Fruit fly (Drosophila melanogaster) whole organism, embryonic: ENCODE data around the gene ClC-c.

ENCODE experiments used
- ATbp ChIP-seq: fragments of 200-800 bp; sonication (Bioruptor generic); optimal IDR thresholded peaks from 2 replicates; lab custom pipeline; 2017; ENCODE audit warnings: missing biosample characterization, mild to moderate bottlenecking, missing genetic modification characterization, missing genetic modification reagents
- Adf1 ChIP-seq: fragments of 200-800 bp; sonication (Bioruptor generic); IDR thresholded peaks from 2 replicates; pipeline ENCODE4 v1.3.6; 2022; ENCODE audit warnings: missing biosample characterization, missing genetic modification characterization
- CG10366 ChIP-seq: fragments of 200-800 bp; sonication (Bioruptor generic); IDR thresholded peaks from 2 replicates; pipeline ENCODE4 v1.3.6; 2022; ENCODE audit warnings: missing biosample characterization, missing genetic modification characterization
- CG10979 ChIP-seq: fragments of 200-800 bp; sonication (Bioruptor generic); optimal IDR thresholded peaks from 2 replicates; lab custom pipeline; 2018; ENCODE audit warnings: missing biosample characterization, mild to moderate bottlenecking, missing genetic modification characterization, moderate library complexity
- CG11723 ChIP-seq: fragments of 200-800 bp; sonication (Bioruptor generic); optimal IDR thresholded peaks from 2 replicates; lab custom pipeline; 2017; ENCODE audit warnings: missing biosample characterization, mild to moderate bottlenecking, missing genetic modification characterization
- CG12744 ChIP-seq: fragments of 200-800 bp; sonication (Bioruptor generic); optimal IDR thresholded peaks from 2 replicates; lab custom pipeline; 2016; ENCODE audit warnings: missing biosample characterization, missing genetic modification characterization
- CG15696 ChIP-seq: fragments of 200-800 bp; sonication (Bioruptor generic); optimal IDR thresholded peaks from 2 replicates; lab custom pipeline; 2019; ENCODE audit warnings: missing biosample characterization, mild to moderate bottlenecking, missing genetic modification characterization, moderate library complexity
- CG16813 ChIP-seq: fragments of 200-800 bp; sonication (Bioruptor generic); IDR thresholded peaks from 3 replicates; pipeline ENCODE4 v1.3.6; 2022; ENCODE audit warnings: missing biosample characterization, missing genetic modification characterization; ENCODE audit not compliant: partially characterized antibody
- CG1832 ChIP-seq: fragments of 200-800 bp; sonication (Bioruptor generic); optimal IDR thresholded peaks from 2 replicates; lab custom pipeline; 2017; ENCODE audit warnings: missing biosample characterization, mild to moderate bottlenecking, missing genetic modification characterization, inconsistent platforms
- CG18599 ChIP-seq: fragments of 200-800 bp; sonication (Bioruptor generic); optimal IDR thresholded peaks from 3 replicates; lab custom pipeline; 2017; ENCODE audit warnings: missing biosample characterization, missing genetic modification characterization, mild to moderate bottlenecking, moderate library complexity, missing genetic modification reagents
- CG2129 ChIP-seq: fragments of 200-800 bp; sonication (Bioruptor generic); IDR thresholded peaks from 2 replicates; pipeline ENCODE4 v1.3.6; 2022; ENCODE audit warnings: missing biosample characterization, missing genetic modification characterization; ENCODE audit not compliant: partially characterized antibody
- CG2712 ChIP-seq: fragments of 200-800 bp; optimal IDR thresholded peaks from 3 replicates; lab custom pipeline; 2019; ENCODE audit warnings: missing biosample characterization, mild to moderate bottlenecking, missing genetic modification characterization, moderate library complexity
- CG4404 ChIP-seq: fragments of 200-800 bp; sonication (Bioruptor generic); IDR thresholded peaks from 2 replicates; pipeline ENCODE4 v1.3.6; 2022; ENCODE audit warnings: missing biosample characterization, missing genetic modification characterization
- CG6254 ChIP-seq: fragments of 200-800 bp; sonication (Bioruptor generic); optimal IDR thresholded peaks from 3 replicates; lab custom pipeline; 2017; ENCODE audit warnings: mild to moderate bottlenecking, missing biosample characterization, missing genetic modification reagents, missing genetic modification characterization
- CG6854 ChIP-seq: fragments of 200-800 bp; sonication (Bioruptor generic); optimal IDR thresholded peaks from 3 replicates; lab custom pipeline; 2017; ENCODE audit warnings: missing biosample characterization, mild to moderate bottlenecking, missing genetic modification characterization
- CG7271 ChIP-seq: fragments of 200-800 bp; sonication (Bioruptor generic); optimal IDR thresholded peaks from 2 replicates; lab custom pipeline; 2018; ENCODE audit warnings: missing biosample characterization, mild to moderate bottlenecking, missing genetic modification characterization, moderate library complexity
- CG7745 ChIP-seq: fragments of 200-800 bp; sonication (Bioruptor generic); optimal IDR thresholded peaks from 2 replicates; lab custom pipeline; 2018; ENCODE audit warnings: missing biosample characterization, mild to moderate bottlenecking, missing genetic modification characterization, moderate library complexity
- CG7928 ChIP-seq: fragments of 200-800 bp; sonication (Bioruptor generic); optimal IDR thresholded peaks from 2 replicates; lab custom pipeline; 2017; ENCODE audit warnings: missing biosample characterization, mild to moderate bottlenecking, missing genetic modification characterization
- CG8089 ChIP-seq: fragments of 200-800 bp; sonication (Bioruptor generic); optimal IDR thresholded peaks from 3 replicates; lab custom pipeline; 2016; ENCODE audit warnings: missing biosample characterization, missing genetic modification characterization
- CG8281 ChIP-seq: fragments of 200-800 bp; sonication (Bioruptor generic); optimal IDR thresholded peaks from 2 replicates; lab custom pipeline; 2018; ENCODE audit warnings: missing biosample characterization, mild to moderate bottlenecking, missing genetic modification characterization, moderate library complexity
- CG9609 ChIP-seq: fragments of 200-800 bp; sonication (Bioruptor generic); optimal IDR thresholded peaks from 3 replicates; lab custom pipeline; 2016; ENCODE audit warnings: missing biosample characterization, missing genetic modification characterization
- CG9817 ChIP-seq: fragments of 200-800 bp; sonication (Bioruptor generic); optimal IDR thresholded peaks from 2 replicates; lab custom pipeline; 2018; ENCODE audit warnings: missing biosample characterization, mild to moderate bottlenecking, missing genetic modification characterization, moderate library complexity
- CG9932 ChIP-seq: fragments of 200-800 bp; sonication (Bioruptor generic); IDR thresholded peaks from 2 replicates; pipeline ENCODE4 v1.3.6; 2022; ENCODE audit warnings: missing biosample characterization, missing genetic modification characterization
- Dek ChIP-seq: fragments of 200-800 bp; sonication (Bioruptor generic); optimal IDR thresholded peaks from 3 replicates; lab custom pipeline; 2019; ENCODE audit warnings: missing biosample characterization, mild to moderate bottlenecking, missing genetic modification characterization, moderate library complexity
- Ets97D ChIP-seq: fragments of 200-800 bp; sonication (Bioruptor generic); optimal IDR thresholded peaks from 3 replicates; lab custom pipeline; 2016; ENCODE audit warnings: missing biosample characterization, missing genetic modification characterization
- HHEX ChIP-seq: fragments of 200-800 bp; sonication (Bioruptor generic); optimal IDR thresholded peaks from 3 replicates; lab custom pipeline; 2017; ENCODE audit warnings: missing biosample characterization, mild to moderate bottlenecking, missing genetic modification characterization, missing genetic modification reagents
- HLH3B ChIP-seq: fragments of 200-800 bp; sonication (Bioruptor generic); IDR thresholded peaks from 2 replicates; pipeline ENCODE4 v1.3.6; 2022; ENCODE audit warnings: missing biosample characterization, missing genetic modification characterization
- Hand ChIP-seq: fragments of 200-800 bp; sonication (Bioruptor generic); optimal IDR thresholded peaks from 2 replicates; lab custom pipeline; 2017; ENCODE audit warnings: mild to moderate bottlenecking, missing biosample characterization, missing genetic modification reagents, missing genetic modification characterization
- Hey ChIP-seq: fragments of 200-800 bp; sonication (Bioruptor generic); optimal IDR thresholded peaks from 3 replicates; lab custom pipeline; 2018; ENCODE audit warnings: missing biosample characterization, mild to moderate bottlenecking, missing genetic modification characterization
- Kr ChIP-seq: fragments of 200-800 bp; sonication (Bioruptor generic); optimal IDR thresholded peaks from 2 replicates; lab custom pipeline; 2017; ENCODE audit warnings: missing biosample characterization, mild to moderate bottlenecking, missing genetic modification characterization
- Lhr ChIP-seq: fragments of 200-800 bp; sonication (Bioruptor generic); optimal IDR thresholded peaks from 3 replicates; lab custom pipeline; 2017; ENCODE audit warnings: mild to moderate bottlenecking, missing biosample characterization, missing genetic modification reagents, missing genetic modification characterization
- MESR4 ChIP-seq: fragments of 200-800 bp; sonication (Bioruptor generic); optimal IDR thresholded peaks from 2 replicates; lab custom pipeline; 2018; ENCODE audit warnings: missing biosample characterization, mild to moderate bottlenecking, missing genetic modification characterization, moderate library complexity
- Mrtf ChIP-seq: fragments of 200-800 bp; sonication (Bioruptor generic); IDR thresholded peaks from 3 replicates; pipeline ENCODE4 v1.3.6; 2022; ENCODE audit warnings: missing biosample characterization, missing genetic modification characterization
- Neu2 ChIP-seq: fragments of 200-800 bp; sonication (Bioruptor generic); optimal IDR thresholded peaks from 3 replicates; lab custom pipeline; 2016; ENCODE audit warnings: missing biosample characterization, missing genetic modification characterization, borderline replicate concordance
- Ptx1 ChIP-seq: fragments of 200-800 bp; sonication (Bioruptor generic); IDR thresholded peaks from 2 replicates; pipeline ENCODE4 v1.3.6; 2022; ENCODE audit warnings: missing biosample characterization, missing genetic modification characterization
- Ssrp ChIP-seq: fragments of 200-800 bp; sonication (Bioruptor generic); optimal IDR thresholded peaks from 2 replicates; lab custom pipeline; 2018; ENCODE audit warnings: missing biosample characterization, mild to moderate bottlenecking, missing genetic modification characterization, moderate library complexity
- Tbp ChIP-seq: fragments of >200 bp; optimal IDR thresholded peaks from 2 replicates; lab custom pipeline; 2018; ENCODE audit warnings: missing biosample characterization, missing genetic modification characterization
- ara ChIP-seq: fragments of 200-800 bp; sonication (Bioruptor generic); IDR thresholded peaks from 2 replicates; pipeline ENCODE4 v1.3.6; 2022; ENCODE audit warnings: missing biosample characterization, missing genetic modification characterization
- chm ChIP-seq: fragments of 200-800 bp; sonication (Bioruptor generic); IDR thresholded peaks from 2 replicates; pipeline ENCODE4 v1.3.6; 2022; ENCODE audit warnings: missing biosample characterization, missing genetic modification characterization
- dan ChIP-seq: fragments of 200-800 bp; sonication (Bioruptor generic); IDR thresholded peaks from 2 replicates; pipeline ENCODE4 v1.3.6; 2022; ENCODE audit warnings: missing biosample characterization, missing genetic modification characterization
- fd64A ChIP-seq: fragments of 200-800 bp; sonication (Bioruptor generic); optimal IDR thresholded peaks from 3 replicates; lab custom pipeline; 2018; ENCODE audit warnings: missing biosample characterization, mild to moderate bottlenecking, missing genetic modification characterization
- grau ChIP-seq: fragments of 200-800 bp; optimal IDR thresholded peaks from 3 replicates; lab custom pipeline; 2019; ENCODE audit warnings: missing biosample characterization, mild to moderate bottlenecking, missing genetic modification characterization, moderate library complexity
- hbn ChIP-seq: fragments of 200-800 bp; sonication (Bioruptor generic); IDR thresholded peaks from 2 replicates; pipeline ENCODE4 v1.3.6; 2022; ENCODE audit warnings: missing biosample characterization, missing genetic modification characterization; ENCODE audit not compliant: partially characterized antibody
- klu ChIP-seq: fragments of 200-800 bp; sonication (Bioruptor generic); IDR thresholded peaks from 2 replicates; pipeline ENCODE4 v1.3.6; 2022; ENCODE audit warnings: missing biosample characterization, missing genetic modification characterization
- peb ChIP-seq: fragments of 200-800 bp; sonication (Bioruptor generic); IDR thresholded peaks from 2 replicates; pipeline ENCODE4 v1.3.6; 2022; ENCODE audit warnings: missing biosample characterization, missing genetic modification characterization
- phol ChIP-seq: fragments of 200-800 bp; sonication (Bioruptor generic); optimal IDR thresholded peaks from 3 replicates; lab custom pipeline; 2018; ENCODE audit warnings: missing biosample characterization, mild to moderate bottlenecking, missing genetic modification characterization, moderate library complexity
- slp2 ChIP-seq: fragments of 200-800 bp; sonication (Bioruptor generic); optimal IDR thresholded peaks from 2 replicates; lab custom pipeline; 2016; ENCODE audit warnings: missing biosample characterization, missing genetic modification characterization
- tna ChIP-seq: fragments of 200-800 bp; sonication (Bioruptor generic); IDR thresholded peaks from 2 replicates; pipeline ENCODE4 v1.3.6; 2022; ENCODE audit warnings: missing biosample characterization, missing genetic modification characterization; ENCODE audit not compliant: partially characterized antibody
- unc-4 ChIP-seq: fragments of 200-800 bp; sonication (Bioruptor generic); IDR thresholded peaks from 2 replicates; pipeline ENCODE4 v1.3.6; 2022; ENCODE audit warnings: missing biosample characterization, missing genetic modification characterization; ENCODE audit not compliant: partially characterized antibody
- zen2 ChIP-seq: fragments of 200-800 bp; sonication (Bioruptor generic); IDR thresholded peaks from 3 replicates; pipeline ENCODE4 v1.3.6; 2022; ENCODE audit warnings: missing biosample characterization, missing genetic modification characterization; ENCODE audit not compliant: partially characterized antibody

Gene ClC-c

DNA sequence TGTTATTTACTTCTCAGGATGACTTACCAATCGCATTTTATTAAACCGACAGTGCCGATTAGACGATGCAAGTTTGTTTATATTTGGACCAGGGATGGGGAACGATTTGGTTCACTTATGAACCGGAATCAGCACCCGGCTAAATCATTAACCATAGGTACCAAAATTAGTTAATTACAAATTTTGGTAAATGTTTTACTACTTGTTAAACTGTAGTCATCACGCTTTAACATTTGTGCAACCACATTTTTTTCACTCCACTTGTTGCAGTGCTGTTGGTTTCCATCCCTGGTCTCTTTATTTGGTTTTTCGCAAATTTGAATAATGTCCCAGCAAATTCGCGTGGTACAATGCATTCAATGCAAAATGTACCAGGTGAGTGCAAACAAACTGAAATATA, 15.3 kb downstream of the ClC-c start, which contains the start of the genes IntS9 and CG43295 (continued):
- TF ChIP-seq chm, result peak; percentile 91
- TF ChIP-seq CG7745 (tag; lab: Kevin White, UChicago), result no peak
- TF ChIP-seq CG8281 (tag; lab: Kevin White, UChicago), result no peak
- TF ChIP-seq klu (GFP tag; lab: Robert Waterston, UW), result no peak; the same call in 1 of the 2 replicates
- TF ChIP-seq MESR4 (GFP tag; lab: Kevin White, UChicago), result peak; percentile 24
- TF ChIP-seq CG11723 (GFP tag; lab: Kevin White, UChicago), result no peak
- peak; percentile 84 for TF ChIP-seq CG8089 (GFP tag; lab: Kevin White, UChicago)
- TF ChIP-seq Ets97D (GFP tag; lab: Kevin White, UChicago), result peak; percentile 71
- TF ChIP-seq CG10366 (GFP tag; lab: Robert Waterston, UW), result peak; percentile 79
- TF ChIP-seq Mrtf (GFP tag; lab: Robert Waterston, UW), result peak; percentile 61; the same call in 2 of the 3 replicates
- TF ChIP-seq ATbp (GFP tag; lab: Kevin White, UChicago), result peak; percentile 62
- TF ChIP-seq CG2712 (tag; lab: Kevin White, UChicago), result no peak
- no peak for TF ChIP-seq Hand
- no peak for TF ChIP-seq Kr (GFP tag; lab: Kevin White, UChicago)
- peak; percentile 5 for TF ChIP-seq CG6854 (GFP tag; lab: Kevin White, UChicago)
- no peak for TF ChIP-seq Hey
- peak; percentile 79 for TF ChIP-seq CG9932 (GFP tag; lab: Robert Waterston, UW)
- TF ChIP-seq CG9609, result peak; percentile 85
- peak; percentile 86 for TF ChIP-seq HLH3B (GFP tag; lab: Robert Waterston, UW)
- TF ChIP-seq CG9817 (tag; lab: Kevin White, UChicago), result peak; percentile 65
- TF ChIP-seq Adf1 (GFP tag; lab: Robert Waterston, UW), result no peak; the same call in 1 of the 2 replicates
- peak; percentile 87 for TF ChIP-seq ara (GFP tag; lab: Robert Waterston, UW)
- peak; percentile 77 for TF ChIP-seq CG4404
- TF ChIP-seq dan, result no peak; the same call in 1 of the 2 replicates
- peak; percentile 84 for TF ChIP-seq CG18599
- TF ChIP-seq Ptx1 (GFP tag; lab: Robert Waterston, UW), result peak; percentile 88
- no peak for TF ChIP-seq zen2 (GFP tag; lab: Robert Waterston, UW)
- peak; percentile 46 for TF ChIP-seq fd64A (GFP tag; lab: Kevin White, UChicago)
- no peak for TF ChIP-seq tna
- TF ChIP-seq unc-4, result no peak
- peak; percentile 65 for TF ChIP-seq CG15696 (tag; lab: Kevin White, UChicago)
- TF ChIP-seq Dek (tag; lab: Kevin White, UChicago), result peak; percentile 34
- TF ChIP-seq phol (tag; lab: Kevin White, UChicago), result peak; percentile 84
- TF ChIP-seq CG7928 (GFP tag; lab: Kevin White, UChicago), result peak; percentile 96
- no peak for TF ChIP-seq hbn
- TF ChIP-seq CG7271 (tag; lab: Kevin White, UChicago), result peak; percentile 70
- TF ChIP-seq Ssrp (tag; lab: Kevin White, UChicago), result peak; percentile 78
- TF ChIP-seq Lhr (GFP tag; lab: Kevin White, UChicago), result peak; percentile 48
- TF ChIP-seq CG2129 (GFP tag; lab: Robert Waterston, UW), result no peak
- no peak for TF ChIP-seq CG16813 (GFP tag; lab: Robert Waterston, UW)
- peak; percentile 72 for TF ChIP-seq peb (GFP tag; lab: Robert Waterston, UW)
- no peak for TF ChIP-seq grau (tag; lab: Kevin White, UChicago)
- TF ChIP-seq slp2, result peak; percentile 81
- no peak for TF ChIP-seq Tbp (GFP tag; lab: Kevin White, UChicago)
- peak; percentile 82 for TF ChIP-seq CG10979 (tag; lab: Kevin White, UChicago)
- TF ChIP-seq CG12744 (GFP tag; lab: Kevin White, UChicago), result peak; percentile 76
- peak; percentile 74 for TF ChIP-seq Neu2 (GFP tag; lab: Kevin White, UChicago)
- peak; percentile 47 for TF ChIP-seq CG6254 (GFP tag; lab: Kevin White, UChicago)
- TF ChIP-seq HHEX (GFP tag; lab: Kevin White, UChicago), result peak; percentile 72
- no peak for TF ChIP-seq CG1832
